Worm (Caenorhabditis elegans) whole organism, dauer: Measurements from ENCODE around the gene sdpn-1.
A peak's percentile ranks its signal among the peaks of the same experiment; 100 is the strongest.

ENCODE experiments used
- unc-62 ChIP-seq: sonication (generic microtip); optimal IDR thresholded peaks from 2 replicates; lab custom pipeline; 2017; ENCODE audit warnings: missing biosample characterization, missing genetic modification reagents, missing genetic modification characterization

The sdpn-1 gene

DNA sequence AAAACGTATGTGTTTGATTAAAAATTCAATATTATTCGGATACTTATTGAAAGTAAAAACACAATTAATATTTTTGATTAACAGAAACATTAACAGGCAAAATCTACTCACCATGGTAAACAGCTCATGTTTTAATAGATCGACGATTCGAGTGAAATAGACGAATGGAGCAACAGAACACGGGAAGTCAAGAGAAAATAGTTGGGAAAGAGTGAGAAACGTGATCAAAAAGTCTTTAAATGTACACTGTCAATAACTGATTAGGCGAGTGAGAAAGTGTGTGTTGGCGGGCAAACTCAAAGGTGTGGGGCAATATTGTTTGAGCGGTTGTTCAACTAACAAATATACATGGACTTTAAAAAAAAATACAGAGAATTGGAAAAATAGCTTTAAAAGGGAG, at the start of gene sdpn-1:
Gene sdpn-1 (minus strand): TSS at position 262 of the 400 bp plus-strand sequence.
- TF ChIP-seq unc-62, result no peak

DNA sequence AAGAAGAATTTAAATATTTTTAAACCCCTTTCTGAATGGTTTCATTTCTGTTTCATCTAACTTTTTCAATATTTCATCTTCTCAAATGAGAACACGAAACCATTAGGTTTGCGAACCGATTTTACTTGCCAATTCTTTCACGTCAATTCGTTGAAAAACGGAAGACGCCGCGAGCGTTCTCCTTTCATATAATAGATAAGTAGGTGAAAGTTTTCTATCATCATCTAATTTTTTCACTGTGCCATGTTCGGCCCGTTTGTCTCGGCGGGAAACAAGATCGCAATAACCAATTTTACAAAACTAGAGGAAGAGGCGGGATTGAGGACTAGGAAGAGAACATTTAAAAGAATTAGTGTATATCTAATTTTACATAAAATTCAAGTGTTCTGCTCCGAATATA, 47.1 kb upstream of the sdpn-1 start, which contains the start of gene C18A11.4:
Gene C18A11.4 (plus strand): TSS at position 367 of the 400 bp plus-strand sequence.
- TF ChIP-seq unc-62, result no peak

DNA sequence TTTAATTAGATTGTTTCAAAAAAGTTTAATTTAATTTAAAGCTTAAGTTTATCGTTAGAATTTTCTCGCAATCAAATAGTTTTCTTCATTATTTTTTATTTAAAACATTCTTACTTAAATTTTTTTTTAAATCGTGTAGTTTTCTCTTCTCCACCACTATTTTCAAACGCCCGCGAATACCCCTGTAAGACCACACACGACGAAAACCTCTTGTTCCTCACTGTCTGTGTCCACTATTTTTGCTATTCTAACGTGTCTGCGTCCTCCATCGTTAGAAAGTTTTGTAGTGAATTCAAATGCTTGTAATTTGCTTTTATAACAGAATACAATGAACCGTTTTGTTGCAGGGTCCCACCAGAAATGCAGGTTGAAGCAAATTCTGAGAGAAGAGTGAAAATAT, 42.9 kb upstream of the sdpn-1 start, which contains the start of gene xol-1:
Gene xol-1 (plus strand): TSS at position 347 of the 400 bp plus-strand sequence.
- no peak for TF ChIP-seq unc-62

DNA sequence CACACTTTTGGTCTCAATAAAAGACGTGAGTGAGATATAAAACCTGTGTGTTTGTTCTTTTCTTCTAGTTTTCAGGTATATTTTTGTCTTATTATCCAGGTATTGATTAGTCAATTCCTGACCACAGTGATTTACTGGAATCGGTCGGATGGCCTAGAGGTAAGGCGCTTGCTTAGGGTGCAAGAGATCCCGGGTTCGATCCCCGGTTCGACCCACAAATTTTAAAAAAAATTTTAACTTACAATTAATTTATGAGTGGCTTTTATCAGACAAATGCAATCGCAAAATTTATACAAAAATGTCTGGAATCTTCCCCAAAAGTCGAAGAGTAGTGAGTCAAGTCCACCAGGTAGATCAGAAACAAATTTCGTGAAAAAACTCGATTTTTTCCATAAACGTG, 39.3 kb upstream of the sdpn-1 start:
- no peak for TF ChIP-seq unc-62

DNA sequence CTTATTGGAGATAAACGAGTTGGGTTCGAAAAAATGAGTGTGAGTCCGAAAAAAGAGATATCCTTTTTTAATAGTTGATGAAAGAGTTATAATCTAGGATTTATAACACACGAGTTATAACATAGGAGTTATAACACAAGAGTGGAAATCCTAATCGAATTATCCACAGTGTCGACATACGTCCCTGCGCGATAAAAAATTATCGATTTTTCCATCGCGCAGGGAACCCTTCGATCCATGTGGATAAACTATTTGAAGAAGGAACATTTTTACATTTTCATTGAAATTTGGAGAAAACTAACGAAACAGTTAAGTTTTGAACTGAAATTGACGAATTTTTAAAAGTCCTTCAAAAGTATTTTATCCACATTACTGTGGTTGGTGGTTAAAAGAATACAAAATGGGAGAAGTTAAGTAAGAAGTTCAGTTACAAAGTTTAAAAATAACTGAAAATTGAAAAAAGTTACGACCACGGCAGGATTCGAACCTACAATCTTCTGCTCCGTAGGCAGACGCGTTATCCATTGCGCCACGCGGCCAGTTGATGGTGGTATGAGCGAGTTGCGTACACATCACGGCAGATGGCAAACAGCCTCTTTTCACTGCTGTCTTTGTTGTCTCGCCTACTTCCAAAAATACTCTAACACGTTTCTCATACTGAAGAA, 38.3 kb upstream of the sdpn-1 start:
- peak; percentile 68 for TF ChIP-seq unc-62

DNA sequence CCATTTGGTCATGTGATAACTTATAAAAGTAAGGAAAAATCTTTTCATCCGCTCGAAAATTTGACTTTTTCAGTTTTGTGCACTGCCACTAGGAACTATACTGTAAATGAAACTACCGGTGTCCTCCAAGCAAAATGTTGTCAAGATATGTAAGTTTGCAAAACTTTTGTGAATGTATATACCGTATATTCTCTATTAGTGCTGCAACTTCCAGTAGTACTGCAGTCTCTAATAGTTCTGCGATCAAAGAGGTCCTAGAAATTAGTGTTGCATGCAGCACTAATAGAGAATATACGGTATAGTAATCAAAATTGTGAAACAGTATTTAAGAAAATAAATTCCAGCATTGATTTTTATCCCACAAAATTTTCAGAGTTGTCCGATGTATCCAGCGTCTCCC, 32.0 kb upstream of the sdpn-1 start:
- TF ChIP-seq unc-62, result no peak

DNA sequence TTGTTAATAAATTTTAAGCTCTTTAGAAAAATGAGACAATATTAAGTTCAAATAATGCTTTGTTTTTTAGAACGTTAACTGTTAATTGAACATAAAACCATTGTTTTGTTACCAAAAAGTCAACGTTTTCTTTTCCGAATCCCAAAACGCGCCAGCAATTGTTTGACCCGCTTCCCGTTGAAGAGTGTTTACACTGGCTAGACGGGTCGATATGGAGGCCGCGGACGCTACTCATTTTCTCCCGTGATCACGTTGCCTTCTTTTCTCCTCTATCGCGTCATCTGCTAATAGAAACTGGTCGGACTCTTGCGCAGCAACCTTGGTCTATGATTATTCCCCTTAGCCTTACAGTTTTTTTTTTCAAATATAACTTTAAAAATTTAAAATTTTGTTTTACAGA, 31.1 kb upstream of the sdpn-1 start, which contains the start of gene C34D10.1:
Gene C34D10.1 (plus strand): TSS at position 400 of the 400 bp plus-strand sequence.
- TF ChIP-seq unc-62, result no peak

DNA sequence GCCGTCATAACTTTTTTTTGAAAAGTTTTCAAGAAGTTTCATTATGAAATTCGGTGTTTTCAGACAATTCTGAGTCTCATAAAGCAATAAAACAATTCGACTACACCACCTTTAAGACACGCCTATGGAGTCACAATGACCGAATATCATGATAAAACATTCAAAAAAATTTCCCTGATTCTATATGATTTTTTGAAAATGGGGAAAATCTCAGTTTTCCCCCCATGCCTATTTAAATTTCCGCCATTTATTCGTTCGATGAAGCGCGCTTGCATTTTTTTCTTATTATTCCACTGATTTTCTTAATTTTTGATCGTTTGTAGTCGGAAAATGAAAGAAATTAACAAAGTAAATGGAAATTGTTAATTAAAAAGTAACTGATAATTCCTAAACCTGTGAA, 29.5 kb upstream of the sdpn-1 start:
- no peak for TF ChIP-seq unc-62

DNA sequence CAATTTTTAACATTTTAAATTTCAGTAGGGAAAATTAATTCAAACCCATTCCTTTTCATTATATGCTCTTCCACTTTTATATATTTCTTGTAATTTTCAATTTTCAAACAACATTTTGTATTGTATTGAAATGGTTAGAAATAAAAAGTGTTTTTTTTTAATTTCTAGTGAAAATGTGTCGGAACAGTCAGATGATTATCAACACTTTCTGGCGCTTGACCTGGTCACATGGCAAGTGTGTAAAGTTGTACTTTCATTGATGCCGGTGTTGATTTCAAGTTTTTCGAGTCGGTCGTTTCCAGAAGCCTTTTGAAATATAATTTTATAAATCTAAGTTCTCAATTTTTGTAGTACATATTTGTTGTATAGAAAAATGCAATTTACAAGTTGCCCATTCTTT, 28.7 kb upstream of the sdpn-1 start:
- no peak for TF ChIP-seq unc-62

DNA sequence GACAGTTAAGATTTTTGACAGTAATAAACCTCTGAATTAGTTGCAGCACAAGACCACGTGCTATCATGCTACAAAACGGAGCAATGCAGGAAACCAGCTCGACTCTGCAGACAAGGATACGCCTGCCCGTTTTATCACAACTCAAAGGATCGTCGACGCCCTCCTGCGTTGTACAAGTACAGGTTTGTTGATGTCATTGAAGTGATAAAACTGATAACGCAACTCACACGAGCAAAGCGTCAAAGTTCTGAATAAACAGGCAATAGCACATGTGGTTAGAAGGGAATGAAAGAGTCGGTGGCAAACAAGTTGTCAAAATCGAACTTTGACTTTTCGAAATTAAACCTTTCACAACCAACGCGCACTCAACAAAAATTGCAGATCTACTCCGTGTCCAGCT, 24.7 kb upstream of the sdpn-1 start:
- no peak for TF ChIP-seq unc-62

DNA sequence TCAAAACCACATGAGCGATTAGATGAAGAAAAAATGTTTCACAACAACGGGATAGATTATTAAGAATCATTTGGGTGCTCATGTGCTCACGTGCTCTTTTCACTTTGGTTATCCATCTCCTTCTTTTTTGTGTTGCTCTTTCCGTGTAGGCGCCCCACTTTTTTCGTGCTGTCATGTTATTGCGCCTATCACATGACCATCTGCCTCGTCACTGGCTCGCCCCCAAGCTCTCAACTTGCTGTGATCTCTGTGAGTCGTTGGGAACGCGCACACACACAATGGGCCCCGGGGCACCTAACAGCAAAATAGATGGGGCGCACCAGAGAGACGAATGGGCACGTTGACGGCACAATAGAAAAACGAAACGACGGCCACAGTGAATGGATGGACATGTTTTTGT, 23.6 kb upstream of the sdpn-1 start:
- TF ChIP-seq unc-62, result no peak

DNA sequence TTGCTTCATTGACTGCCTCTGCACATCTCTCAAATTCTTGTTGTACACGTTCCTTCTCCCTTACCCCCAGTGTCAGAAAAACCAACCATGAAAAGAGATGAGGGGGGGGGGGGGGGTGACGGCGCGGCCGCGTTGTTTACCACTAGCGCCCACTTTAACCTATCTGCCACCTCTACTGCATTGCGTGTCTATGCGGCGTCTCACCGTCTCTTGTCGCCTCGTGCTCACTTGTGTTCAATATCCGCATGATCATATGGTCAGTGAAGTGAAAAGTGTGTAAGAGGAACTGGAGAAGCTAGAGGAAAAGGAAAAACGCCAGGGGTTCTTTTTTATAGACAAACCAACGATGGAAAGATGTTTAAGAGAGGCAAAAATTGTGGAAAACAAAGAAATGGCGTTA, 21.6 kb upstream of the sdpn-1 start:
- no peak for TF ChIP-seq unc-62

DNA sequence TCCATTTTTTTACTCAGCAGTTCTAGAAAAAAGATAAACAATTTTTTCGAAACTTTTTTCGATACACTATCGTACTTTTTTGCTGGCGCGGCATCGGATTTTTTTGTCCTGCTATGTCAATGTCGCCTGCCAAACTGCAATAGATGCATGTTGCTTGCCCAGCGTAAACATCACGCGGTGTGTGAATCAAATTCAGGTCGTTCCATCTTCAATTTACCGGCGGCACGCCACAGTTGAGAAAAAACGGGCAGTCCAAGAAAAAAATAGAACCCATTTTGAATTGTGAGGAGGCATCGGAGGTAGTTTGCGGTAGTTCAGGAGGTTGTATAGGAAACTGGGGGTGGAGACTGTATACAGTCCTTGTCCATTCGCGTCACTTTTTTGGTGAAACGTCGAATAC, 20.4 kb upstream of the sdpn-1 start:
- no peak for TF ChIP-seq unc-62

DNA sequence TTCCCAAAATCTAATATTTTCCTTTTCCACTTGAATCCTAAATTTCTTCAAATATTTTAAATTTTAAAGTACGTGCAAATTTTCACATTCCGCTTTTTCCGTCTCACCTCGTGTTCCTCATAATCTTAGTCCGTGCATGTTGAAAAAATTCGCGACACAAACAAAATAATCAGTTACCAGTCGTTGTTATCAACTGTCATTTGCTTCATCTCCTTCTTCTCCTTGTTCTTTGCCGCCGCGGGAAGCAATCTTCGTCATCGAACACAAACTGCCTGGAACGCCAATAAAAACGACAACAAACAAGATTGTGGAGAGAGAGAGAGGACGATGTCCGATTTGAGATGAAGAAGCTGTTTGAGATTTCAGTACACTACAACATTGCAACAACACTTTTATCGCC, 19.7 kb upstream of the sdpn-1 start, which contains the start of gene C34D10.5:
Gene C34D10.5 (plus strand): TSS at position 269 of the 400 bp plus-strand sequence.
- no peak for TF ChIP-seq unc-62

DNA sequence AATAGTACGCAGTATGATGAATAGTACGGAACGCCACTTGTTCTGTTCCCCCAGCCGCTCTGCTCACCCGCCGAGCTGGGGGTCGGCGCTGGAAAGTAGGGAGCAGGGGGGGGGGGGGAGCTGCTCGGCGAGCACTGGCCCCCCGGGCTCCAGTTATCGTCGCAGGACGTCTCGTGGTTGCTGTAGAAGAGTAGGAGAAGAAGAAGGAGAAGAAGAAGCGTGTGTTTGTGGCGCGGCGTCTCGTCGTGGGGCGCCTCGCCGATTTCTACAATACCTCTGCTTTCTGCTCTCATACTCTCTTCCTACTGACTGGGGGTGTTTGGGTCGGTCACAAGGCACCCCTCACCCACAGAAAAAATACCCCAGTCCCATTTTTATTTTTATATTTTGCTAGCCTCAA, 19.3 kb upstream of the sdpn-1 start:
- no peak for TF ChIP-seq unc-62

DNA sequence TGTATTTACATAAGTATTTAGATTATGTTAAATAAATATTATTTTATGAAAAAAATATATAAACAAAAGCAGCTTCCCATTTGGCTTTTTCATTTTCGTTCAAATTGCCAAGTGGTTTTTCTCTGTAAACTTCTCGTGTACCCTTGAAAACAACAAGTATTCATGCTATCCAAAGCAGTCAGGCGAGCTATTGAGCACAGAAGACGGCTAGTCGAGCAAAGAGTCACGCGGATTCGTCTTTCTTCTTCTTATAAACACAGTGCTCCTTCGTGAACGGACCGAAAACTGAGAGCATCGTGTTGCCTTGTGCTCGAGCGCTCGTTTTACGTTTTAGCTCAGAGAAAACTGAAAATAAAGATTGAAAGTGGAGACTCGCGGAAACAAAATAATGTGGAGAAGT, 17.9 kb upstream of the sdpn-1 start:
- no peak for TF ChIP-seq unc-62

DNA sequence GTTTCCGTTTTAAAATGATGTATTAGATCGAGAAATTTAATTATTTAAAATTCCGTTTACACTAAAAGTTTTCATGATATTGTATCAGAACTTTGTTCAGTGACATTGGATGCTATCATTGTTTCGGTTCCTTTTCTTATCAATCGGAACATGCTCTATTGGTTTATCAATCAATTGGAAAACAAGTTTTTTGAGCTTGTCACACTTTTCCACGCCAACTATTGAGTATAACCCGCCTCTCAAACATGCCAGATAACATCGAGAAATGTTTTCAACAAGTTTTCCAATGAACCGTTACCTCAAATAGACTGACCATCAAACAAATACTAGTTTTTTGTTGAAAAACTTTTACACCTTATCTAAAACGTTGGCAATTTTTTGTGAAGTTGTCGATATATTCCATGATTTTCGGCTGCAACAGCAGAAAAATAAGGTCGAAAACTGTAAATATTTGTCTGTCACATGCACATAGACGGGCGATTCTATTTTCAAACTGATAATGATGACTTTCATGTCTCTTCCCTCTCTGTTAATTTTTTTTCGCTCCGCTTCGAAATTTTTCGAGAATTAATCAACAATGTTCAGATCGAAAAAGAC, 16.5 kb upstream of the sdpn-1 start, which contains the start of gene unk-1:
Gene unk-1 (plus strand): TSS at position 577 of the 597 bp plus-strand sequence.
- no peak for TF ChIP-seq unc-62

DNA sequence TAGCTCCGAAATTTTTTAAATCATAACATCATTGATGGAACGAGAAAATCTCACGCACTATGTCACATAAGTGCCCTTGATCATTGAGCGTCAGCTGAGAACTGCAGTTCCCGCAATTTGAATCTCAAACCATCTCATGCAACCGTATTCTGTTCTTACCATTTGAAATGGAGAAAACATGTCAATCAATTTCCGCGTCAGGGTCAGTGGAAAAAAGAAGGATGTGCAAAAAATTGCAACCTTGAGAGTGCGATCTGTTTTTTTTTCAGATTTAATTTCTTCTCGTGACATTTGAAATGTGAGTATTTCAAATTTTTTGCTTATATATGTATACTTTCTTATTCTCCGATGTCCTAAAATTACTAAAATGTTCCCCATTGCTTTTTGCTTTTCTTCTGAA, 12.6 kb upstream of the sdpn-1 start:
- no peak for TF ChIP-seq unc-62
